Worm (Caenorhabditis elegans): ENCODE results near the gene F13H8.1.
A peak's percentile ranks its signal among the peaks of the same experiment; 100 is the strongest.

The F13H8.1 gene

DNA sequence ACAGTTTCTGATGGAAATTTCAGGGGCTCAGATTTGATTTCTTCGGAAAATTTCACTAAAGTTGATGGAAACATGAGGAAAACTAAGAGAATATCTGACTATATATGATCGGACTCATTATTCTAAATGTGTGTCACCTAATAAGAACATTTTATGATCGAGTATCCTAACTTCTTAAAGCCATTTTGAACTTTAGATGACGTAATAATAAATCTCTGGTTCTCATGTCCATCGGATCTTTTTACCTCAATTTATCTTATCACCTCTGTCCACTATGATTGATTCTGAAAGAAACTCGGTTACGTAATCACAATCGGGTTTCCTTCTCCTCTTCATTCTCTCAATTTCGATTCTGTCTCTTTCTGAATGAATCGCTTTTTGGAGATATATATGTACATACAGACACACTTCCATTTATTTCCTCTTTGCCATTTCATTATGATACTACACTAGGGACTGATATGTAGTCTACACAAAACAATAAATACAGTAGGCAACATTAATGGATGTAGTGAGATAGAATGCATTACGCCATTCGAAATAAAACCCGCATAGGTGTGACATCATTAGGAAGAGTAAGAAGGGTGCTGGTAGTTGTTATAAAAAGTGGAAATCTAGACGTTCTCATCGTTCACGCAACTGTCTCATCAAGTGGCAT lies 25.8 kb upstream of the F13H8.1 start:
- no peak for TF ChIP-seq nfya-2 (GFP tag; IDR thresholded peaks at IDR 0.05)

- TF ChIP-seq F10E7.11 (tag; optimal IDR thresholded peaks at IDR 0.05) (no peak), nhr-80 (tag; optimal IDR thresholded peaks at IDR 0.05) (peak; percentile 58)
Measured at ce11 chrII:6259867-6260266, 23.3 kb upstream of the F13H8.1 start, which contains the start of gene F13H8.11. Gene F13H8.11 (minus strand): TSS chrII:6260021.

ce11 chrII:6260684-6261083 lies 22.5 kb upstream of the F13H8.1 start, which contains the start of gene nmgp-1:
Gene nmgp-1 (plus strand): TSS chrII:6260857.
- TF ChIP-seq nhr-27 (tag; optimal IDR thresholded peaks at IDR 0.05) (no peak), nhr-80 (tag; optimal IDR thresholded peaks at IDR 0.05) (peak; percentile 17)

DNA sequence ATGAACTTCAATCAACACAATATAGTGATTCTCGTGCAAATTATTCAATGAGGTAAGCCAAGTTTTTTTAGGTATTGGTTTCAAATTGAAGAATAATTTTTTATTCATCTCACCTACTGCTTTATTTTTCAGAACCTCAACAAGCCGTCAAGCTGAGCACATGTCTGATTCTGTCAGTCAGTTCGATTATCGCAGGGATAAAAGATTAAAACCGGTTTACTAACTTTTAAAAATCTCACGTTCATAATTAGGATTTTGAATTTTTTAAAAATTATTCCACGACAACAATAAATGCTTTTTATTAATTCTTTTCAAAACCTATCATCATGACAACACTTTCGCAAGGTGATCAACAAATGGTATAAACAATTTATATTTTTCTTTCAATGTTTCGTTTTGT lies 21.0 kb upstream of the F13H8.1 start, which contains the start of gene F13H8.12:
F13H8.12 (plus strand) TSS at position 301 of the 400 bp plus-strand sequence.
- TF ChIP-seq madf-10 (tag; optimal IDR thresholded peaks at IDR 0.05): no peak
- TF ChIP-seq nhr-90 (tag; optimal IDR thresholded peaks at IDR 0.05): no peak
- TF ChIP-seq aptf-2 (GFP tag; conservative IDR thresholded peaks at IDR 0.05): no peak
- no peak for TF ChIP-seq attf-5 (GFP tag; optimal IDR thresholded peaks at IDR 0.05)
- no peak for TF ChIP-seq dpff-1 (tag; optimal IDR thresholded peaks at IDR 0.05)
- no peak for TF ChIP-seq F23B12.7 (tag; optimal IDR thresholded peaks at IDR 0.05; ENCODE audit: insufficient read depth)
- TF ChIP-seq mel-28 (tag; optimal IDR thresholded peaks at IDR 0.05; ENCODE audit: borderline replicate concordance): no peak
- no peak for TF ChIP-seq atf-7 (tag; optimal IDR thresholded peaks at IDR 0.05)
- TF ChIP-seq hlh-12 (tag; optimal IDR thresholded peaks at IDR 0.05): no peak
- no peak for TF ChIP-seq zfh-2 (GFP tag; conservative IDR thresholded peaks at IDR 0.05)
- TF ChIP-seq die-1 (tag; optimal IDR thresholded peaks at IDR 0.05): no peak
- no peak for TF ChIP-seq dpl-1 (GFP tag; optimal IDR thresholded peaks at IDR 0.05)
- TF ChIP-seq egl-18 (GFP tag; IDR thresholded peaks at IDR 0.05): no peak
- no peak for TF ChIP-seq ceh-40 (GFP tag; IDR thresholded peaks at IDR 0.05)
- no peak for TF ChIP-seq aptf-3 (GFP tag; IDR thresholded peaks at IDR 0.05)
- no peak for TF ChIP-seq ceh-79 (tag; optimal IDR thresholded peaks at IDR 0.05)
- TF ChIP-seq ztf-6 (GFP tag; IDR thresholded peaks at IDR 0.05): no peak
- no peak for TF ChIP-seq F22D6.2 (tag; optimal IDR thresholded peaks at IDR 0.05)
- TF ChIP-seq chd-7 (tag; optimal IDR thresholded peaks at IDR 0.05): no peak

ce11 chrII:6263685-6264084 lies 19.5 kb upstream of the F13H8.1 start, which contains the start of gene F13H8.3:
Gene F13H8.3 (plus strand): TSS chrII:6263985.
- TF ChIP-seq attf-5 (GFP tag; optimal IDR thresholded peaks at IDR 0.05) (no peak), lir-1 (GFP tag; conservative IDR thresholded peaks at IDR 0.05) (no peak), ztf-26 (tag; optimal IDR thresholded peaks at IDR 0.05) (no peak), madf-10 (tag; optimal IDR thresholded peaks at IDR 0.05) (no peak), hmg-20 (GFP tag; IDR thresholded peaks at IDR 0.05) (no peak), unc-62 (GFP tag; optimal IDR thresholded peaks at IDR 0.05) (no peak), madf-8 (GFP tag; conservative IDR thresholded peaks at IDR 0.05) (no peak), lin-54 (GFP tag; optimal IDR thresholded peaks at IDR 0.05) (no peak), ceh-40 (GFP tag; IDR thresholded peaks at IDR 0.05) (no peak), D2030.7 (GFP tag; IDR thresholded peaks at IDR 0.05) (no peak), gei-17 (GFP tag; optimal IDR thresholded peaks at IDR 0.05) (no peak), ceh-100 (GFP tag; IDR thresholded peaks at IDR 0.05) (no peak), zim-3 (tag; optimal IDR thresholded peaks at IDR 0.05) (no peak), Y56A3A.18 (GFP tag; IDR thresholded peaks at IDR 0.05) (no peak), F57A8.1 (GFP tag; optimal IDR thresholded peaks at IDR 0.05) (no peak), ama-1 (optimal IDR thresholded peaks at IDR 0.05) (no peak), ama-1 (GFP tag; optimal IDR thresholded peaks at IDR 0.05) (no peak), nhr-120 (GFP tag; IDR thresholded peaks at IDR 0.05) (no peak), ceh-79 (tag; optimal IDR thresholded peaks at IDR 0.05) (no peak), ets-4 (GFP tag; optimal IDR thresholded peaks at IDR 0.05) (no peak), dpl-1 (GFP tag; optimal IDR thresholded peaks at IDR 0.05) (no peak)
